Fruit fly (Drosophila melanogaster): ENCODE data around the gene verm.

Gene verm

dm6 chr3L:19683520-19683919 lies 11.5 kb downstream of the verm start:
- no peak for TF ChIP-seq CG17801 (GFP tag; optimal IDR thresholded peaks at IDR 0.05; ENCODE audit: partially characterized antibody)

- TF ChIP-seq CG17801 (GFP tag; optimal IDR thresholded peaks at IDR 0.05; ENCODE audit: partially characterized antibody): no peak
Observed at dm6 chr3L:19682902-19683301, 12.2 kb downstream of the verm start.

dm6 chr3L:19676050-19676449 lies 19.0 kb downstream of the verm start:
- no peak for TF ChIP-seq CG17801 (GFP tag; optimal IDR thresholded peaks at IDR 0.05; ENCODE audit: partially characterized antibody)

- TF ChIP-seq CG17801 (GFP tag; optimal IDR thresholded peaks at IDR 0.05; ENCODE audit: partially characterized antibody): no peak
Observed at dm6 chr3L:19674317-19674716, 20.7 kb downstream of the verm start.

- TF ChIP-seq CG17801 (GFP tag; optimal IDR thresholded peaks at IDR 0.05; ENCODE audit: partially characterized antibody): no peak
Observed at dm6 chr3L:19670492-19670891, 24.6 kb downstream of the verm start.

- no peak for TF ChIP-seq CG17801 (GFP tag; optimal IDR thresholded peaks at IDR 0.05; ENCODE audit: partially characterized antibody)
Observed at dm6 chr3L:19665059-19665626, 29.9 kb downstream of the verm start.

- TF ChIP-seq CG17801 (GFP tag; optimal IDR thresholded peaks at IDR 0.05; ENCODE audit: partially characterized antibody): no peak
Observed at dm6 chr3L:19663605-19664230, 31.3 kb downstream of the verm start, which contains the start of gene tey. Gene tey (minus strand): TSS chr3L:19664104.

- no peak for TF ChIP-seq CG17801 (GFP tag; optimal IDR thresholded peaks at IDR 0.05; ENCODE audit: partially characterized antibody)
Observed at dm6 chr3L:19662892-19663291, 32.2 kb downstream of the verm start.

dm6 chr3L:19655923-19656322 lies 39.1 kb downstream of the verm start:
- no peak for TF ChIP-seq CG17801 (GFP tag; optimal IDR thresholded peaks at IDR 0.05; ENCODE audit: partially characterized antibody)

- no peak for TF ChIP-seq CG17801 (GFP tag; optimal IDR thresholded peaks at IDR 0.05; ENCODE audit: partially characterized antibody)
Observed at dm6 chr3L:19653470-19653869, 41.6 kb downstream of the verm start.

dm6 chr3L:19650588-19650987 lies 44.5 kb downstream of the verm start:
- TF ChIP-seq CG17801 (GFP tag; optimal IDR thresholded peaks at IDR 0.05; ENCODE audit: partially characterized antibody): peak; percentile 58

- TF ChIP-seq CG17801 (GFP tag; optimal IDR thresholded peaks at IDR 0.05; ENCODE audit: partially characterized antibody): no peak
Observed at dm6 chr3L:19650121-19650520, 44.9 kb downstream of the verm start.

- no peak for TF ChIP-seq CG17801 (GFP tag; optimal IDR thresholded peaks at IDR 0.05; ENCODE audit: partially characterized antibody)
Observed at dm6 chr3L:19649374-19649948, 45.6 kb downstream of the verm start, which contains the start of gene Oat. Gene Oat (minus strand): TSS chr3L:19649851.

dm6 chr3L:19648648-19649047 lies 46.4 kb downstream of the verm start:
- no peak for TF ChIP-seq CG17801 (GFP tag; optimal IDR thresholded peaks at IDR 0.05; ENCODE audit: partially characterized antibody)

dm6 chr3L:19646292-19646691 lies 48.8 kb downstream of the verm start:
- TF ChIP-seq CG17801 (GFP tag; optimal IDR thresholded peaks at IDR 0.05; ENCODE audit: partially characterized antibody): no peak

- TF ChIP-seq CG17801 (GFP tag; optimal IDR thresholded peaks at IDR 0.05; ENCODE audit: partially characterized antibody): peak; percentile 23
Observed at dm6 chr3L:19642448-19643020, 52.5 kb downstream of the verm start, which contains the start of gene Rnf146. Gene Rnf146 (minus strand): TSS chr3L:19642816.

Data from ovary, adult (tissue).